Worm (Caenorhabditis elegans) whole organism, midembryonic: ENCODE measurements around the gene T08D10.5.

Source experiments
- cog-1 ChIP-seq: sonication (generic microtip); optimal IDR thresholded peaks from 2 replicates; lab custom pipeline; 2016; ENCODE audit warnings: missing genetic modification characterization, missing compliant biosample characterization
- flt-1 ChIP-seq: fragments of 200-800 bp; sonication (Bioruptor generic); IDR thresholded peaks from 2 replicates; pipeline ENCODE4 v1.3.6; 2022; ENCODE audit warnings: missing genetic modification characterization, missing compliant biosample characterization
- klf-2 ChIP-seq: fragments of 200-800 bp; sonication (Bioruptor generic); conservative IDR thresholded peaks from 2 replicates; pipeline ENCODE4 v1.3.6; 2022; ENCODE audit warnings: missing genetic modification reagents, missing genetic modification characterization, missing compliant biosample characterization
- med-1 ChIP-seq: sonication (generic microtip); optimal IDR thresholded peaks from 2 replicates; lab custom pipeline; 2017; ENCODE audit warnings: missing genetic modification characterization, mild to moderate bottlenecking, missing compliant biosample characterization, antibody characterized with exemption, missing genetic modification reagents; ENCODE audit not compliant: insufficient read depth
- ref-1 ChIP-seq: fragments of 200-800 bp; sonication (Bioruptor generic); conservative IDR thresholded peaks from 2 replicates; pipeline ENCODE4 v1.3.6; 2022; ENCODE audit warnings: missing genetic modification reagents, missing genetic modification characterization, missing compliant biosample characterization
- tab-1 ChIP-seq: fragments of 200-800 bp; sonication (Bioruptor generic); IDR thresholded peaks from 2 replicates; pipeline ENCODE4 v1.3.6; 2022; ENCODE audit warnings: missing genetic modification characterization, missing compliant biosample characterization
- ztf-23 ChIP-seq: fragments of 200-800 bp; sonication (Bioruptor generic); IDR thresholded peaks from 2 replicates; pipeline ENCODE4 v1.3.6; 2022; ENCODE audit warnings: missing genetic modification reagents, missing genetic modification characterization, missing compliant biosample characterization
- ztf-29 ChIP-seq: fragments of 200-800 bp; sonication (Bioruptor generic); IDR thresholded peaks from 2 replicates; pipeline ENCODE4 v1.3.6; 2022; ENCODE audit warnings: missing genetic modification reagents, missing genetic modification characterization, missing compliant biosample characterization

- TF ChIP-seq flt-1 (GFP tag; lab: Robert Waterston, UW) (no peak), cog-1 (tag; lab: Kevin White, UChicago) (no peak), tab-1 (GFP tag; lab: Robert Waterston, UW) (no peak), ztf-29 (GFP tag; lab: Robert Waterston, UW) (no peak), med-1 (GFP tag; lab: Kevin White, UChicago) (no peak), klf-2 (no peak), ref-1 (GFP tag; lab: Robert Waterston, UW) (no peak), ztf-23 (GFP tag; lab: Robert Waterston, UW) (no peak)
These were observed 47.6 kb downstream of the T08D10.5 start for ce11 chrX:12004925-12005324.
